Fruit fly (Drosophila melanogaster): ENCODE data around the gene Traf6.

Traf6 gene

dm6 chrX:8202724-8203362 lies 45.7 kb upstream of the Traf6 start (continued):
- TF ChIP-seq CG12942 (GFP tag; optimal IDR thresholded peaks at IDR 0.05) (no peak), CG34422 (GFP tag; IDR thresholded peaks at IDR 0.05) (0 out of 3 replicates have a peak, but pooled peaks have one; percentile 28), Med (GFP tag) (peak; percentile 77), her (GFP tag; optimal IDR thresholded peaks at IDR 0.05) (no peak), CG30403 (GFP tag; optimal IDR thresholded peaks at IDR 0.05) (peak; percentile 36), tll (GFP tag; optimal IDR thresholded peaks at IDR 0.05) (no peak), CG3163 (GFP tag; optimal IDR thresholded peaks at IDR 0.05) (no peak), grn (GFP tag; optimal IDR thresholded peaks at IDR 0.05) (no peak), CG17912 (GFP tag; optimal IDR thresholded peaks at IDR 0.05) (no peak), CG8478 (optimal IDR thresholded peaks at IDR 0.05) (no peak), Dfd (GFP tag; optimal IDR thresholded peaks at IDR 0.05) (no peak), PHDP (tag; optimal IDR thresholded peaks at IDR 0.05) (peak; percentile 23), danr (GFP tag; IDR thresholded peaks at IDR 0.05) (no peak), CG10979 (tag; optimal IDR thresholded peaks at IDR 0.05) (no peak), pb (GFP tag; optimal IDR thresholded peaks at IDR 0.05) (no peak), ken (GFP tag; IDR thresholded peaks at IDR 0.05) (no peak), CG7271 (tag; optimal IDR thresholded peaks at IDR 0.05) (no peak), Usf (GFP tag; optimal IDR thresholded peaks at IDR 0.05) (no peak), pan (optimal IDR thresholded peaks at IDR 0.05) (no peak), pan (GFP tag; optimal IDR thresholded peaks at IDR 0.05 in 1 of 2, IDR thresholded peaks at IDR 0.05 in 1 of 2) (peak in 1 of 2 experiments; percentile 57), gce (GFP tag; IDR thresholded peaks at IDR 0.05) (no peak), tio (GFP tag; optimal IDR thresholded peaks at IDR 0.05) (no peak), jing (GFP tag; optimal IDR thresholded peaks at IDR 0.05) (peak; percentile 13), CkIIα-i1 (GFP tag; IDR thresholded peaks at IDR 0.05) (no peak), Xbp1 (GFP tag; optimal IDR thresholded peaks at IDR 0.05) (peak; percentile 21), Fer3 (tag; optimal IDR thresholded peaks at IDR 0.05) (peak; percentile 31), CTCF (GFP tag; optimal IDR thresholded peaks at IDR 0.05) (no peak), pros (GFP tag; optimal IDR thresholded peaks at IDR 0.05) (no peak), Dref (GFP tag; IDR thresholded peaks at IDR 0.05) (no peak), CG17359 (tag; optimal IDR thresholded peaks at IDR 0.05) (peak; percentile 22), al (GFP tag; IDR thresholded peaks at IDR 0.05) (no peak), CG15601 (tag; optimal IDR thresholded peaks at IDR 0.05) (no peak), Dp (GFP tag; optimal IDR thresholded peaks at IDR 0.05) (no peak), CG1529 (GFP tag; optimal IDR thresholded peaks at IDR 0.05) (no peak), disco-r (GFP tag; optimal IDR thresholded peaks at IDR 0.05) (no peak), Bteb2 (GFP tag; optimal IDR thresholded peaks at IDR 0.05) (no peak), Meics (GFP tag; optimal IDR thresholded peaks at IDR 0.05) (peak; percentile 21), Gug (GFP tag; IDR thresholded peaks at IDR 0.05) (no peak), seq (GFP tag; IDR thresholded peaks at IDR 0.05) (no peak), CG31388 (GFP tag; optimal IDR thresholded peaks at IDR 0.05) (no peak), CG15696 (tag; optimal IDR thresholded peaks at IDR 0.05) (no peak), Hey (tag; optimal IDR thresholded peaks at IDR 0.05) (no peak), CG1792 (GFP tag; optimal IDR thresholded peaks at IDR 0.05) (no peak), CG6689 (GFP tag; IDR thresholded peaks at IDR 0.05) (0 out of 2 replicates have a peak, but pooled peaks have one; percentile 33), CG12155 (GFP tag; optimal IDR thresholded peaks at IDR 0.05) (no peak), hth (optimal IDR thresholded peaks at IDR 0.05) (no peak), CG8359 (GFP tag; optimal IDR thresholded peaks at IDR 0.05; ENCODE audit: borderline replicate concordance) (no peak), maf-S (GFP tag; optimal IDR thresholded peaks at IDR 0.05) (no peak), CG11085 (GFP tag; IDR thresholded peaks at IDR 0.05) (no peak), Xrp1 (GFP tag; IDR thresholded peaks at IDR 0.05) (peak; percentile 37; the same call in 1 of the 2 replicates), stc (GFP tag; IDR thresholded peaks at IDR 0.05) (no peak), CG2678 (tag; optimal IDR thresholded peaks at IDR 0.05) (peak; percentile 64), gcm (GFP tag; optimal IDR thresholded peaks at IDR 0.05) (no peak)

All from whole organism, embryonic.